Fruit fly (Drosophila melanogaster) whole organism, embryonic: ENCODE measurements around the gene CG11562.

Source experiments
- CG1024 ChIP-seq: fragments of 200-800 bp; sonication (Bioruptor generic); IDR thresholded peaks from 2 replicates; pipeline ENCODE4 v1.3.6; 2022; ENCODE audit warnings: missing biosample characterization, missing genetic modification characterization
- CG10366 ChIP-seq: fragments of 200-800 bp; sonication (Bioruptor generic); IDR thresholded peaks from 2 replicates; pipeline ENCODE4 v1.3.6; 2022; ENCODE audit warnings: missing biosample characterization, missing genetic modification characterization
- CG10462 ChIP-seq: fragments of 200-800 bp; sonication (Bioruptor generic); optimal IDR thresholded peaks from 2 replicates; lab custom pipeline; 2016; ENCODE audit warnings: missing biosample characterization, missing genetic modification characterization
- CG12236 ChIP-seq: fragments of 200-800 bp; sonication (Bioruptor generic); optimal IDR thresholded peaks from 2 replicates; lab custom pipeline; 2016; ENCODE audit warnings: missing biosample characterization, missing genetic modification characterization
- CG12299 ChIP-seq: fragments of 200-800 bp; sonication (Bioruptor generic); optimal IDR thresholded peaks from 2 replicates; lab custom pipeline; 2018; ENCODE audit warnings: missing biosample characterization, mild to moderate bottlenecking, missing genetic modification characterization
- CG12744 ChIP-seq: fragments of 200-800 bp; sonication (Bioruptor generic); optimal IDR thresholded peaks from 2 replicates; lab custom pipeline; 2016; ENCODE audit warnings: missing biosample characterization, missing genetic modification characterization
- CG14441 ChIP-seq: fragments of 200-800 bp; sonication (Bioruptor generic); IDR thresholded peaks from 2 replicates; pipeline ENCODE4 v1.3.6; 2022; ENCODE audit warnings: missing biosample characterization, missing genetic modification characterization
- CG14710 ChIP-seq: fragments of 200-800 bp; sonication (Bioruptor generic); optimal IDR thresholded peaks from 3 replicates; lab custom pipeline; 2019; ENCODE audit warnings: missing biosample characterization, mild to moderate bottlenecking, missing genetic modification characterization, moderate library complexity
- CG1647 ChIP-seq: fragments of 200-800 bp; sonication (Bioruptor generic); optimal IDR thresholded peaks from 3 replicates; lab custom pipeline; 2016; ENCODE audit warnings: missing biosample characterization, missing genetic modification characterization
- CG18476 ChIP-seq: fragments of 200-800 bp; sonication (Bioruptor generic); optimal IDR thresholded peaks from 2 replicates; lab custom pipeline; 2016; ENCODE audit warnings: missing biosample characterization, mild to moderate bottlenecking, missing genetic modification characterization
- CG2678 ChIP-seq: fragments of 200-800 bp; sonication (Bioruptor generic); optimal IDR thresholded peaks from 3 replicates; lab custom pipeline; 2019; ENCODE audit warnings: missing biosample characterization, mild to moderate bottlenecking, missing genetic modification characterization, moderate library complexity
- CG30431 ChIP-seq: fragments of 200-800 bp; sonication (Bioruptor generic); optimal IDR thresholded peaks from 2 replicates; lab custom pipeline; 2017; ENCODE audit warnings: missing biosample characterization, missing genetic modification characterization
- CG31224 ChIP-seq: fragments of 200-800 bp; sonication (Bioruptor generic); IDR thresholded peaks from 2 replicates; pipeline ENCODE4 v1.3.6; 2022; ENCODE audit warnings: missing biosample characterization, missing genetic modification characterization
- CG33213 ChIP-seq: fragments of 200-800 bp; sonication (Bioruptor generic); optimal IDR thresholded peaks from 3 replicates; lab custom pipeline; 2016; ENCODE audit warnings: missing biosample characterization, missing genetic modification characterization
- CG3726 ChIP-seq: fragments of 200-800 bp; sonication (Bioruptor generic); IDR thresholded peaks from 3 replicates; pipeline ENCODE4, ENCODE4 v1.3.6; 2022; ENCODE audit warnings: missing biosample characterization, missing genetic modification characterization
- CG4282 ChIP-seq: fragments of 200-800 bp; sonication (Bioruptor generic); optimal IDR thresholded peaks from 2 replicates; lab custom pipeline; 2016; ENCODE audit warnings: missing biosample characterization, missing genetic modification characterization
- CG43689 ChIP-seq: fragments of 200-800 bp; sonication (Bioruptor generic); IDR thresholded peaks from 2 replicates; pipeline ENCODE4 v1.3.6; 2022; ENCODE audit warnings: missing biosample characterization, missing genetic modification characterization
- CG5245 ChIP-seq: fragments of 200-800 bp; sonication (Bioruptor generic); optimal IDR thresholded peaks from 3 replicates; lab custom pipeline; 2016; ENCODE audit warnings: missing biosample characterization, missing genetic modification characterization
- CG7271 ChIP-seq: fragments of 200-800 bp; sonication (Bioruptor generic); optimal IDR thresholded peaks from 2 replicates; lab custom pipeline; 2018; ENCODE audit warnings: missing biosample characterization, mild to moderate bottlenecking, missing genetic modification characterization, moderate library complexity
- CG8765 ChIP-seq: fragments of 200-800 bp; sonication (Bioruptor generic); IDR thresholded peaks from 2 replicates; pipeline ENCODE4 v1.3.6; 2022; ENCODE audit warnings: missing biosample characterization, missing genetic modification characterization
- CG8944 ChIP-seq: fragments of 200-800 bp; sonication (Bioruptor generic); optimal IDR thresholded peaks from 3 replicates; lab custom pipeline; 2016; ENCODE audit warnings: missing biosample characterization, missing genetic modification characterization
- CG9876 ChIP-seq: fragments of 200-800 bp; sonication (Bioruptor generic); optimal IDR thresholded peaks from 2 replicates; lab custom pipeline; 2016; ENCODE audit warnings: missing biosample characterization, missing genetic modification characterization
- CHES-1-like ChIP-seq: fragments of 200-800 bp; sonication (Bioruptor generic); optimal IDR thresholded peaks from 2 replicates; lab custom pipeline; 2016; ENCODE audit warnings: missing biosample characterization, missing genetic modification characterization
- Deaf1 ChIP-seq: fragments of 200-800 bp; optimal IDR thresholded peaks from 3 replicates; lab custom pipeline; 2019; ENCODE audit warnings: missing biosample characterization, mild to moderate bottlenecking, missing genetic modification characterization, moderate library complexity
- Dip2 ChIP-seq: fragments of 200-800 bp; sonication (Bioruptor generic); IDR thresholded peaks from 2 replicates; pipeline ENCODE4 v1.3.6; 2022; ENCODE audit warnings: missing biosample characterization, missing genetic modification characterization
- ERR ChIP-seq: fragments of 200-800 bp; sonication (Bioruptor generic); optimal IDR thresholded peaks from 2 replicates; lab custom pipeline; 2016; ENCODE audit warnings: missing biosample characterization, missing genetic modification characterization
- Mad ChIP-seq: fragments of 200-800 bp; sonication (Bioruptor generic); optimal IDR thresholded peaks from 2 replicates; lab custom pipeline; 2016; ENCODE audit warnings: missing biosample characterization, missing genetic modification characterization
- Nf-YA ChIP-seq: fragments of 200-800 bp; sonication (Bioruptor generic); IDR thresholded peaks from 2 replicates; pipeline ENCODE4 v1.3.6; 2022; ENCODE audit warnings: missing biosample characterization, missing genetic modification characterization
- Pdp1 ChIP-seq, 2 experiments: fragments of 200-800 bp; sonication (Bioruptor generic); optimal IDR thresholded peaks; 3 replicates each; lab custom pipeline; 2016; ENCODE audit warnings: missing biosample characterization in 2 of 2, missing genetic modification characterization in 2 of 2, mild to moderate bottlenecking in 1 of 2, moderate library complexity in 1 of 2
- Ravus ChIP-seq: fragments of 200-800 bp; sonication (Bioruptor generic); IDR thresholded peaks from 2 replicates; pipeline ENCODE4 v1.3.6; 2022; ENCODE audit warnings: missing biosample characterization, missing genetic modification characterization
- ara ChIP-seq: fragments of 200-800 bp; sonication (Bioruptor generic); IDR thresholded peaks from 2 replicates; pipeline ENCODE4 v1.3.6; 2022; ENCODE audit warnings: missing biosample characterization, missing genetic modification characterization
- bcd ChIP-seq: fragments of 200-800 bp; sonication (Bioruptor generic); optimal IDR thresholded peaks from 2 replicates; lab custom pipeline; 2017; ENCODE audit warnings: missing biosample characterization, mild to moderate bottlenecking, missing genetic modification characterization
- cwo ChIP-seq: fragments of 200-800 bp; sonication (Bioruptor generic); optimal IDR thresholded peaks from 3 replicates; lab custom pipeline; 2017; ENCODE audit warnings: missing biosample characterization, missing genetic modification characterization, mild to moderate bottlenecking, moderate library complexity, missing genetic modification reagents
- dmrt11E ChIP-seq: fragments of 200-800 bp; sonication (Bioruptor generic); optimal IDR thresholded peaks from 3 replicates; lab custom pipeline; 2018; ENCODE audit warnings: missing biosample characterization, mild to moderate bottlenecking, missing genetic modification characterization, moderate library complexity
- dysf ChIP-seq: fragments of 200-800 bp; sonication (Bioruptor generic); IDR thresholded peaks from 3 replicates; pipeline ENCODE4 v1.3.6; 2022; ENCODE audit warnings: missing biosample characterization, missing genetic modification characterization
- ewg ChIP-seq: fragments of 200-800 bp; sonication (Bioruptor generic); optimal IDR thresholded peaks from 3 replicates; lab custom pipeline; 2017; ENCODE audit warnings: mild to moderate bottlenecking, missing biosample characterization, missing genetic modification reagents, missing genetic modification characterization
- fd3F ChIP-seq: fragments of 200-800 bp; sonication (Bioruptor generic); optimal IDR thresholded peaks from 2 replicates; lab custom pipeline; 2018; ENCODE audit warnings: missing biosample characterization, mild to moderate bottlenecking, missing genetic modification characterization, moderate library complexity
- fd64A ChIP-seq: fragments of 200-800 bp; sonication (Bioruptor generic); optimal IDR thresholded peaks from 3 replicates; lab custom pipeline; 2018; ENCODE audit warnings: missing biosample characterization, mild to moderate bottlenecking, missing genetic modification characterization
- gro ChIP-seq: fragments of 200-800 bp; sonication (Bioruptor generic); optimal IDR thresholded peaks from 2 replicates; lab custom pipeline; 2016; ENCODE audit warnings: missing biosample characterization, missing genetic modification characterization
- hth ChIP-seq: fragments of >200 bp; optimal IDR thresholded peaks from 2 replicates; lab custom pipeline; 2017; ENCODE audit warnings: inconsistent platforms
- jing ChIP-seq: fragments of 200-800 bp; sonication (Bioruptor generic); optimal IDR thresholded peaks from 2 replicates; lab custom pipeline; 2018; ENCODE audit warnings: missing biosample characterization, mild to moderate bottlenecking, missing genetic modification characterization
- maf-S ChIP-seq: fragments of 200-800 bp; sonication (Bioruptor generic); optimal IDR thresholded peaks from 2 replicates; lab custom pipeline; 2016; ENCODE audit warnings: missing biosample characterization, missing genetic modification characterization
- nau ChIP-seq: fragments of 200-800 bp; sonication (Bioruptor generic); optimal IDR thresholded peaks from 3 replicates; lab custom pipeline; 2017; ENCODE audit warnings: missing biosample characterization, mild to moderate bottlenecking, missing genetic modification characterization, missing genetic modification reagents
- p53 ChIP-seq: fragments of 200-800 bp; sonication (Bioruptor generic); optimal IDR thresholded peaks from 2 replicates; lab custom pipeline; 2016; ENCODE audit warnings: missing biosample characterization, missing genetic modification characterization
- salm ChIP-seq: fragments of 200-800 bp; sonication (Bioruptor generic); optimal IDR thresholded peaks from 2 replicates; lab custom pipeline; 2018; ENCODE audit warnings: missing biosample characterization, mild to moderate bottlenecking, missing genetic modification characterization
- seq ChIP-seq: fragments of 200-800 bp; sonication (Bioruptor generic); IDR thresholded peaks from 2 replicates; pipeline ENCODE4 v1.3.6; 2022; ENCODE audit warnings: missing biosample characterization, missing genetic modification characterization
- tio ChIP-seq: fragments of 200-800 bp; sonication (Bioruptor generic); optimal IDR thresholded peaks from 2 replicates; lab custom pipeline; 2017; ENCODE audit warnings: missing biosample characterization, missing genetic modification characterization, inconsistent platforms
- trh ChIP-seq: fragments of 200-800 bp; sonication (Bioruptor generic); optimal IDR thresholded peaks from 2 replicates; lab custom pipeline; 2016; ENCODE audit warnings: missing biosample characterization, missing genetic modification characterization
- twi ChIP-seq: fragments of 200-800 bp; optimal IDR thresholded peaks from 2 replicates; lab custom pipeline; 2019; ENCODE audit warnings: missing biosample characterization, mild to moderate bottlenecking, missing genetic modification characterization, moderate library complexity
- unpg ChIP-seq: fragments of 200-800 bp; sonication (Bioruptor generic); optimal IDR thresholded peaks from 3 replicates; lab custom pipeline; 2018; ENCODE audit warnings: missing biosample characterization, mild to moderate bottlenecking, missing genetic modification characterization, moderate library complexity

The CG11562 gene

DNA sequence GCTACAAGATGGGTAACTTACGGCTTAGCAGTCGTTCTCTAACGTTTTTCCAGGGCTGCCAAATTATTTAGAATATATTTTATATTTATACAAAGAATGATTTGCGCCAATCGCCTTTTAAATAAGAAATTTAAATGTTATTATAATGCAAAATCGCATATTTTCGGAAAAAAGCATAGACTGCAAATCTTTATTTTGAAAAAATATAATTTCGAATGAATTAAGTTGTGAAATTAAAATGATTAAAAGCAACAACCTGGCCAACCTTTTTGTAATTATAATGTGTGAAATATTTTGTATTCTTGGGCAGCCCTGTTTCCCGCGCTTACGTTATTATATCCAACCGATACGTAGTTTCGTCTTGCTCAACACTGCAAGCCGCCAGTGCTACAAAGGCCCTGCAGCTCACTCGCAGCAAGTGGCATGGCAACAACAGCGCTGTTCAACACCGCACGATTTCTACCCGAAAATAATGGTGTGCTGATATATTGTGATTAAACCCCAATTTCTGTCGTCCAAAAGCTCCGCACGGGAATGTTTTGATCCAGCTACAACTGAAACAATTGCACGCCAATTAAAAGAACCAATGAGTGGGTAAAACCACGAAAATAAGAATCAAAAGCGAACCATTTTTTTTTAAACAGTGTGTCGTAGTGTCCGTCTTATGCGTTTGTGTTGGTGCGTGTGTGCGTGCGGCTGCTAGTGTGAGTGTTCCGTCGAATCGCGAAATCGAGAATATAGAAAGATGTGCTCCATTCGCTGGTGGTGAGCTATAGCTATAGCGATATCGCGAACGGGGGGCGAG lies 5.5 kb downstream of the CG11562 start, which contains the start of gene Pi3K21B (continued):
- TF ChIP-seq ewg (GFP tag; lab: Kevin White, UChicago) (peak; percentile 74), CG1024 (GFP tag; lab: Robert Waterston, UW) (no peak; the same call in none of the 2 replicates), CG43689 (GFP tag; lab: Robert Waterston, UW) (no peak; the same call in none of the 2 replicates), CG8765 (GFP tag; lab: Robert Waterston, UW) (peak; percentile 59), dmrt11E (tag; lab: Kevin White, UChicago) (peak; percentile 88), CG10462 (GFP tag; lab: Kevin White, UChicago) (peak; percentile 75), seq (GFP tag; lab: Robert Waterston, UW) (peak; percentile 70), hth (lab: Kevin White, UChicago) (no peak), CG31224 (GFP tag; lab: Robert Waterston, UW) (peak; percentile 67), CG12236 (GFP tag; lab: Kevin White, UChicago) (peak; percentile 77), CG2678 (tag; lab: Kevin White, UChicago) (peak; percentile 91), salm (tag; lab: Kevin White, UChicago) (peak; percentile 60), twi (tag; lab: Kevin White, UChicago) (peak; percentile 84), Ravus (GFP tag; lab: Robert Waterston, UW) (peak; percentile 33), maf-S (GFP tag; lab: Kevin White, UChicago) (peak; percentile 89), CG14441 (GFP tag; lab: Robert Waterston, UW) (peak; percentile 80), Deaf1 (tag; lab: Kevin White, UChicago) (peak; percentile 28), trh (GFP tag; lab: Kevin White, UChicago) (peak; percentile 78), unpg (GFP tag; lab: Kevin White, UChicago) (peak; percentile 88), CG1647 (GFP tag; lab: Kevin White, UChicago) (peak; percentile 95), CG30431 (GFP tag; lab: Kevin White, UChicago) (peak; percentile 79), gro (GFP tag; lab: Kevin White, UChicago) (peak; percentile 91), jing (GFP tag; lab: Kevin White, UChicago) (peak; percentile 43), ara (GFP tag; lab: Robert Waterston, UW) (peak; percentile 82), fd3F (GFP tag; lab: Kevin White, UChicago) (peak; percentile 88), CG7271 (peak; percentile 21), CG12744 (GFP tag; lab: Kevin White, UChicago) (peak; percentile 85), tio (GFP tag; lab: Kevin White, UChicago) (peak; percentile 93), CG33213 (GFP tag; lab: Kevin White, UChicago) (peak; percentile 93), CG3726 (GFP tag; lab: Robert Waterston, UW) (peak; percentile 75; the same call in 1 of the 3 replicates), CG18476 (GFP tag; lab: Kevin White, UChicago) (peak; percentile 79), nau (peak; percentile 54), CHES-1-like (peak; percentile 87), p53 (peak; percentile 36), bcd (peak; percentile 91), ERR (GFP tag; lab: Kevin White, UChicago) (peak; percentile 81), fd64A (GFP tag; lab: Kevin White, UChicago) (no peak), CG12299 (tag; lab: Kevin White, UChicago) (peak; percentile 79), Mad (GFP tag; lab: Kevin White, UChicago) (peak; percentile 87), CG10366 (GFP tag; lab: Robert Waterston, UW) (peak; percentile 83), dysf (GFP tag; lab: Robert Waterston, UW) (peak; percentile 89), Pdp1 (GFP tag; optimal IDR thresholded peaks at IDR 0.05; lab: Kevin White, UChicago) (peak; percentile 85 to 90), CG5245 (peak; percentile 87), CG14710 (peak; percentile 95), CG9876 (GFP tag; lab: Kevin White, UChicago) (peak; percentile 93), Nf-YA (no peak; the same call in 1 of the 2 replicates), CG4282 (GFP tag; lab: Kevin White, UChicago) (peak; percentile 92), CG8944 (GFP tag; lab: Kevin White, UChicago) (peak; percentile 93), cwo (GFP tag; lab: Kevin White, UChicago) (peak; percentile 69), Dip2 (no peak)
